Fruit fly (Drosophila melanogaster): ENCODE results near the gene Cyp310a1.

DNA sequence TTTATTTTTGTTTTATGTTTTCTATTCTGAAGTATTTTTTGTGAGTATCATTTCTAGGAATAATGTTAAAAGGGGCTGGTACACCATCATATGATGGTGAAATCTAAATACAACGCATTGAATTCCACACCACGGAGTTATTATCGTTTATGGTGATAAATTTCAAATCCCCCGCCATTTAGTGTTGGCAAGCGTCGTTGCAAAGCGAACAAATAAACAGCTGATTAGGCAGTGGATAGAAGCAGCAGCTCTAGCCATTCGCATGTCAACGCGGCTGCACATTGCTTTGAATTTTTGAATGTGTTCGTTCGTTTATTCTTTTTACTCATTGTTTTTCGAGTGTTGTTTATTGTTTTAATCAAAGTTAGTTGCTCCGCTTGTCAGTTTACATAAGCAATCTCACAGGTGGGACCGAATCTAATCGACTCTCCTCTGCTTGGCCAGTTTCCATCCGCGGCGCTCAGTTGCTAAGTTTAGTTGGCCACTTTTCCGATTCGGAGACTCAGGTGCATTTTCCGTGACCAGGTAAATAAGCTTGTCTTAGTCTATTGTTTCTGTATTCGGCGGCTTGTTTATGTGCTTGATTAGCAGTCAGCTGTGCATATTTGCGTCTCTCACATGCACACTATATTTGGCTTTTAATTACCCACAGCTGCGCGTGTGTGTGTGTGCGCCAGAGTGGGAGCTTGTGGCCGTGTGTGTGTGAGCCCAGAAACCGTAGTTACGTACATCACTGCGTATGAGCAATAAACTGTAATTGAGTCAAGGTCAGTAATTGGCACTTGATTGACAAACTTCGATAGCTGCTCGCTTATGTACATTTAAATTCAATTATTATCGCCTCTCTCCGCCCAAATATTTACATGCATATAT lies 24.4 kb upstream of the Cyp310a1 start, which contains the start of the genes Mst36Fa and CG31751:
- TF ChIP-seq CTCF (optimal IDR thresholded peaks at IDR 0.05) (no peak), CG8478 (optimal IDR thresholded peaks at IDR 0.05) (no peak)

All from S2 (cell line).